Worm (Caenorhabditis elegans) whole organism, early embryonic: ENCODE data around the gene srh-219.

ENCODE experiments used
- B0310.2 ChIP-seq: sonication (generic microtip); optimal IDR thresholded peaks from 2 replicates; lab custom pipeline; 2016; ENCODE audit warnings: mild to moderate bottlenecking, missing genetic modification characterization, missing compliant biosample characterization
- F13C5.2 ChIP-seq: sonication (generic microtip); optimal IDR thresholded peaks from 2 replicates; lab custom pipeline; 2017; ENCODE audit warnings: mild to moderate bottlenecking, missing genetic modification characterization, inconsistent platforms, missing compliant biosample characterization
- aly-1 ChIP-seq: sonication (generic microtip); optimal IDR thresholded peaks from 2 replicates; lab custom pipeline; 2016; ENCODE audit warnings: missing genetic modification characterization, missing compliant biosample characterization
- ama-1 ChIP-seq: fragments of 150-350 bp; optimal IDR thresholded peaks from 2 replicates; lab custom pipeline; 2014
- ceh-13 ChIP-seq: fragments of 200-800 bp; sonication (Bioruptor generic); optimal IDR thresholded peaks from 2 replicates; lab custom pipeline; 2018; ENCODE audit warnings: mild to moderate bottlenecking, missing genetic modification characterization, missing compliant biosample characterization
- ceh-36 ChIP-seq: sonication (generic microtip); optimal IDR thresholded peaks from 2 replicates; lab custom pipeline; 2016; ENCODE audit warnings: missing genetic modification characterization, inconsistent platforms, missing compliant biosample characterization
- ets-7 ChIP-seq: sonication (generic microtip); optimal IDR thresholded peaks from 2 replicates; lab custom pipeline; 2016; ENCODE audit warnings: missing genotype, missing genetic modification characterization, missing compliant biosample characterization
- flt-1 ChIP-seq: fragments of 200-800 bp; sonication (Bioruptor generic); IDR thresholded peaks from 2 replicates; pipeline ENCODE4 v1.3.6; 2022; ENCODE audit warnings: missing genetic modification characterization, missing compliant biosample characterization
- hmbx-1 ChIP-seq: sonication (generic microtip); optimal IDR thresholded peaks from 2 replicates; lab custom pipeline; 2016; ENCODE audit warnings: mild to moderate bottlenecking, missing genetic modification characterization, missing compliant biosample characterization
- hmg-4 ChIP-seq: fragments of 200-800 bp; sonication (Bioruptor generic); optimal IDR thresholded peaks from 2 replicates; lab custom pipeline; 2018; ENCODE audit warnings: mild to moderate bottlenecking, missing genetic modification characterization, missing compliant biosample characterization
- hnd-1 ChIP-seq: sonication (generic microtip); optimal IDR thresholded peaks from 2 replicates; lab custom pipeline; 2016; ENCODE audit warnings: missing genetic modification characterization, missing compliant biosample characterization
- pes-1 ChIP-seq: fragments of 200-800 bp; sonication (Bioruptor generic); IDR thresholded peaks from 2 replicates; pipeline ENCODE4 v1.3.6; 2022; ENCODE audit warnings: missing genetic modification reagents, missing genetic modification characterization, missing compliant biosample characterization
- scrt-1 ChIP-seq: fragments of 200-800 bp; sonication (Bioruptor generic); IDR thresholded peaks from 2 replicates; pipeline ENCODE4 v1.3.6; 2022; ENCODE audit warnings: missing genetic modification characterization, missing compliant biosample characterization
- sea-1 ChIP-seq: fragments of 200-800 bp; sonication (Bioruptor generic); conservative IDR thresholded peaks from 2 replicates; pipeline ENCODE4 v1.3.6; 2022; ENCODE audit warnings: missing genetic modification characterization, missing compliant biosample characterization
- tbx-11 ChIP-seq: fragments of 200-800 bp; sonication (Bioruptor generic); IDR thresholded peaks from 2 replicates; pipeline ENCODE4 v1.3.6; 2022; ENCODE audit warnings: missing genetic modification characterization, missing compliant biosample characterization
- tbx-37 ChIP-seq: fragments of 200-800 bp; sonication (Bioruptor generic); conservative IDR thresholded peaks from 2 replicates; pipeline ENCODE4 v1.3.6; 2022; ENCODE audit warnings: missing genetic modification reagents, missing genetic modification characterization, missing compliant biosample characterization
- tra-4 ChIP-seq: sonication (generic microtip); optimal IDR thresholded peaks from 2 replicates; lab custom pipeline; 2017; ENCODE audit warnings: missing genetic modification characterization, missing compliant biosample characterization

The srh-219 gene

DNA sequence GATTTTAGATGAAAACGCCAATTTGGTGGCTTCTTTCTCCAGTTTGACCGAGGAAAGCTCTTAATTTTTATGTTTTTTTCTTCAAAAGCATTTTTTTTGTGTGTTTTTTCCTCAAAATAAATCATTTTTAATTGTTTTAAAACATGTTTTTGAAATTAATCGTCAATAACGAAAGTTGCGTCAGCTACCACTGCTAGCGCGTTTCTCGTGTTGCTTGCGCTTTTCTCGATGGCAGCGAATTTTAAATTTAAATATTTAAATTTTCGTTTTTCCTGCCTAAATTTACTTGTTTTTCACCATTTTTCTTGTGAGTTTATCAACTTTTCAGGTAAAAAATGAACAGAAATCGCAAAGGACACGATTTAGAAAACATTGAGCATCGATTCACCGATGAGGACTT lies 42.7 kb downstream of the srh-219 start, which contains the start of gene prde-1:
Gene prde-1, plus strand, starts transcription at position 322 of the 400 bp plus-strand sequence.
- TF ChIP-seq flt-1 (GFP tag; lab: Robert Waterston, UW) (no peak), B0310.2 (tag; lab: Kevin White, UChicago) (no peak), tbx-11 (no peak), tbx-37 (GFP tag; lab: Robert Waterston, UW) (no peak), aly-1 (tag; lab: Kevin White, UChicago) (no peak), pes-1 (GFP tag; lab: Robert Waterston, UW) (no peak), sea-1 (GFP tag; lab: Robert Waterston, UW) (no peak), hnd-1 (tag; lab: Kevin White, UChicago) (no peak), F13C5.2 (tag; lab: Kevin White, UChicago) (no peak), ceh-13 (no peak), ets-7 (tag; lab: Kevin White, UChicago) (no peak), tra-4 (tag; lab: Kevin White, UChicago) (no peak)

DNA sequence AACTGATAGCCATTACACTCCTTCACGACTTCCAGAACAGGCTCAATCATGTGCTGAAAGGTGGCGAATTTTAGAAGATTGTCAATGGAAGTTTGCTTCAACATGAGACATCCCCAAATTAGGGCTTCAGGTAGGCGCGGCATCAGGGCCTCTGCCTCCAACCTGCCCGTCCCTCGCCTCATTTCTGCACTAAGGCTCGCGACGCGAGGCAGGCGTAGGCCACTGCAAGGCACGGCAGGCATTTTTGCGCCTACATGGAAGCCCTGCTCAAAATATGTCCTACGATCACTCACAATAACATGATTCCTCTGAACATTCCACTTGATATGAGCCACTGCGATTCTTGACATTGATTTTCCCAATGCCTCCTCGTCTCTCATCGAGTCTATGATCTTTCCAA lies 48.0 kb downstream of the srh-219 start:
- TF ChIP-seq tbx-37 (GFP tag; lab: Robert Waterston, UW) (no peak), sea-1 (GFP tag; lab: Robert Waterston, UW) (no peak), hmbx-1 (tag; lab: Kevin White, UChicago) (no peak)

DNA sequence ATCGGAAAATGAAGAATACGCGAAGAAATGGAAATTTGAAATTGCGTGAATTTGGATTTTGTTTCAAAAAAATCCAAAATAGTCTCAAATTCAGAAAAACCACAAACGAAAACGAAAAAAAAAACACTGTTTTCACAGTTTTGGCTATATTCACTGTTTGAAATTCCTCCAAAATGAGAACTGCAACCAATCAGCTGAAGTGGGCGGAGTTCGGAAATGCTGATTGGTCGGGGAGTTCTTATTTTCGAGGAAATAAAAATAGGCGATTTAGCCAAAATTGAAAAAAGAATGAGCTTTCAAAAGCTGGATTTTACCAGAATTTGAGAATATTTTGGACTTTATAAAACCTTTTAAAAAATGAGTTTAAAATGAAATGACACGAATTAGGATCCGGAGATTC lies 49.6 kb downstream of the srh-219 start, which contains the start of gene glb-14:
Gene glb-14, minus strand, starts transcription at position 97 of the 400 bp plus-strand sequence.
- no peak for TF ChIP-seq ceh-13
- TF ChIP-seq ets-7 (tag; lab: Kevin White, UChicago), result no peak
- no peak for TF ChIP-seq aly-1 (tag; lab: Kevin White, UChicago)
- TF ChIP-seq hmg-4 (GFP tag; lab: Kevin White, UChicago), result no peak
- TF ChIP-seq B0310.2 (tag; lab: Kevin White, UChicago), result no peak
- no peak for TF ChIP-seq hmbx-1 (tag; lab: Kevin White, UChicago)
- no peak for TF ChIP-seq scrt-1
- TF ChIP-seq tbx-11, result no peak
- no peak for TF ChIP-seq flt-1 (GFP tag; lab: Robert Waterston, UW)
- TF ChIP-seq tra-4 (tag; lab: Kevin White, UChicago), result no peak
- no peak for TF ChIP-seq tbx-37 (GFP tag; lab: Robert Waterston, UW)
- TF ChIP-seq ama-1 (lab: Kevin White, UChicago), result no peak
- TF ChIP-seq F13C5.2 (tag; lab: Kevin White, UChicago), result no peak
- TF ChIP-seq sea-1 (GFP tag; lab: Robert Waterston, UW), result no peak
- TF ChIP-seq ceh-36 (tag; lab: Kevin White, UChicago), result no peak
- no peak for TF ChIP-seq pes-1 (GFP tag; lab: Robert Waterston, UW)
- no peak for TF ChIP-seq hnd-1 (tag; lab: Kevin White, UChicago)
